Fruit fly (Drosophila melanogaster) whole organism, embryonic: ENCODE measurements around the gene CG42828.
A peak's percentile ranks its signal among the peaks of the same experiment; 100 is the strongest.

ENCODE experiments used
- Atf-2 ChIP-seq: fragments of 200-800 bp; sonication (Bioruptor generic); optimal IDR thresholded peaks from 2 replicates; lab custom pipeline; 2016; ENCODE audit warnings: missing biosample characterization, missing genetic modification characterization
- CG10267 ChIP-seq: fragments of 200-800 bp; sonication (Bioruptor generic); optimal IDR thresholded peaks from 2 replicates; lab custom pipeline; 2018; ENCODE audit warnings: missing biosample characterization, mild to moderate bottlenecking, missing genetic modification characterization, moderate library complexity
- CG11456 ChIP-seq: fragments of 200-800 bp; sonication (Bioruptor generic); IDR thresholded peaks from 3 replicates; pipeline ENCODE4 v1.3.6; 2022; ENCODE audit warnings: missing biosample characterization, missing genetic modification characterization
- CG17361 ChIP-seq: fragments of 200-800 bp; sonication (Bioruptor generic); IDR thresholded peaks from 3 replicates; pipeline ENCODE4 v1.3.6; 2022; ENCODE audit warnings: missing biosample characterization, missing genetic modification characterization
- CG1832 ChIP-seq: fragments of 200-800 bp; sonication (Bioruptor generic); optimal IDR thresholded peaks from 2 replicates; lab custom pipeline; 2017; ENCODE audit warnings: missing biosample characterization, mild to moderate bottlenecking, missing genetic modification characterization, inconsistent platforms
- CG18764 ChIP-seq: fragments of 200-800 bp; sonication (Bioruptor generic); optimal IDR thresholded peaks from 3 replicates; lab custom pipeline; 2016; ENCODE audit warnings: missing biosample characterization, missing genetic modification characterization
- CG2678 ChIP-seq: fragments of 200-800 bp; sonication (Bioruptor generic); optimal IDR thresholded peaks from 3 replicates; lab custom pipeline; 2019; ENCODE audit warnings: missing biosample characterization, mild to moderate bottlenecking, missing genetic modification characterization, moderate library complexity
- CG34224 ChIP-seq: fragments of 200-800 bp; sonication (Bioruptor generic); IDR thresholded peaks from 3 replicates; pipeline ENCODE4 v1.3.6; 2022; ENCODE audit warnings: missing biosample characterization, missing genetic modification characterization; ENCODE audit not compliant: partially characterized antibody
- CG42726 ChIP-seq: fragments of 200-800 bp; sonication (Bioruptor generic); IDR thresholded peaks from 2 replicates; pipeline ENCODE4 v1.3.6; 2022; ENCODE audit warnings: missing biosample characterization, missing genetic modification characterization; ENCODE audit not compliant: partially characterized antibody
- CG4730 ChIP-seq: fragments of 200-800 bp; sonication (Bioruptor generic); IDR thresholded peaks from 2 replicates; pipeline ENCODE4 v1.3.6; 2022; ENCODE audit warnings: missing biosample characterization, missing genetic modification characterization
- CG4854 ChIP-seq: fragments of 200-800 bp; sonication (Bioruptor generic); optimal IDR thresholded peaks from 2 replicates; lab custom pipeline; 2016; ENCODE audit warnings: missing biosample characterization, missing genetic modification characterization, inconsistent platforms
- CG5245 ChIP-seq: fragments of 200-800 bp; sonication (Bioruptor generic); optimal IDR thresholded peaks from 3 replicates; lab custom pipeline; 2016; ENCODE audit warnings: missing biosample characterization, missing genetic modification characterization
- CG6689 ChIP-seq: fragments of 200-800 bp; sonication (Bioruptor generic); IDR thresholded peaks from 2 replicates; pipeline ENCODE4 v1.3.6; 2022; ENCODE audit warnings: missing biosample characterization, missing genetic modification characterization
- CG7745 ChIP-seq: fragments of 200-800 bp; sonication (Bioruptor generic); optimal IDR thresholded peaks from 2 replicates; lab custom pipeline; 2018; ENCODE audit warnings: missing biosample characterization, mild to moderate bottlenecking, missing genetic modification characterization, moderate library complexity
- CG9215 ChIP-seq: fragments of 200-800 bp; sonication (Bioruptor generic); IDR thresholded peaks from 2 replicates; pipeline ENCODE4 v1.3.6; 2022; ENCODE audit warnings: missing biosample characterization, missing genetic modification characterization
- CG9609 ChIP-seq: fragments of 200-800 bp; sonication (Bioruptor generic); optimal IDR thresholded peaks from 3 replicates; lab custom pipeline; 2016; ENCODE audit warnings: missing biosample characterization, missing genetic modification characterization
- CHES-1-like ChIP-seq: fragments of 200-800 bp; sonication (Bioruptor generic); optimal IDR thresholded peaks from 2 replicates; lab custom pipeline; 2016; ENCODE audit warnings: missing biosample characterization, missing genetic modification characterization
- Doc3 ChIP-seq: fragments of 200-800 bp; sonication (Bioruptor generic); IDR thresholded peaks from 3 replicates; pipeline ENCODE4 v1.3.6; 2022; ENCODE audit warnings: missing biosample characterization, missing genetic modification characterization; ENCODE audit not compliant: partially characterized antibody
- Dref ChIP-seq: fragments of 200-800 bp; sonication (Bioruptor generic); IDR thresholded peaks from 2 replicates; pipeline ENCODE4 v1.3.6; 2022; ENCODE audit warnings: missing biosample characterization, missing genetic modification characterization
- ERR ChIP-seq: fragments of 200-800 bp; sonication (Bioruptor generic); optimal IDR thresholded peaks from 2 replicates; lab custom pipeline; 2016; ENCODE audit warnings: missing biosample characterization, missing genetic modification characterization
- Fer3 ChIP-seq: fragments of 200-800 bp; sonication (Bioruptor generic); optimal IDR thresholded peaks from 2 replicates; lab custom pipeline; 2018; ENCODE audit warnings: missing biosample characterization, mild to moderate bottlenecking, missing genetic modification characterization, moderate library complexity
- Gug ChIP-seq: fragments of 200-800 bp; sonication (Bioruptor generic); IDR thresholded peaks from 4 replicates; pipeline ENCODE4 v1.3.6; 2022; ENCODE audit warnings: missing biosample characterization, missing genetic modification characterization
- Meics ChIP-seq: fragments of 200-800 bp; sonication (Bioruptor generic); optimal IDR thresholded peaks from 2 replicates; lab custom pipeline; 2017; ENCODE audit warnings: missing biosample characterization, mild to moderate bottlenecking, missing genetic modification characterization
- Mes4 ChIP-seq: fragments of 200-800 bp; sonication (Bioruptor generic); optimal IDR thresholded peaks from 2 replicates; lab custom pipeline; 2016; ENCODE audit warnings: missing biosample characterization, missing genetic modification characterization
- NfI ChIP-seq: fragments of 200-800 bp; sonication (Bioruptor generic); optimal IDR thresholded peaks from 3 replicates; lab custom pipeline; 2018; ENCODE audit warnings: missing biosample characterization, mild to moderate bottlenecking, missing genetic modification characterization, moderate library complexity
- Oli ChIP-seq: fragments of 200-800 bp; sonication (Bioruptor generic); optimal IDR thresholded peaks from 2 replicates; lab custom pipeline; 2018; ENCODE audit warnings: missing biosample characterization, mild to moderate bottlenecking, missing genetic modification characterization, moderate library complexity
- Ptx1 ChIP-seq: fragments of 200-800 bp; sonication (Bioruptor generic); IDR thresholded peaks from 2 replicates; pipeline ENCODE4 v1.3.6; 2022; ENCODE audit warnings: missing biosample characterization, missing genetic modification characterization
- Rfx ChIP-seq: fragments of 200-800 bp; sonication (Bioruptor generic); IDR thresholded peaks from 2 replicates; pipeline ENCODE4 v1.3.6; 2022; ENCODE audit warnings: missing biosample characterization, missing genetic modification characterization
- Rx ChIP-seq: fragments of 200-800 bp; sonication (Bioruptor generic); IDR thresholded peaks from 2 replicates; pipeline ENCODE4 v1.3.6; 2022; ENCODE audit warnings: missing biosample characterization, missing genetic modification characterization
- Sin3A ChIP-seq: fragments of >200 bp; optimal IDR thresholded peaks from 2 replicates; lab custom pipeline; 2018
- Stat92E ChIP-seq, 3 experiments: fragments of >200 bp in 2 of 3; fragments of 200-800 bp in 1 of 3; sonication (Bioruptor generic) in 1 of 3; optimal IDR thresholded peaks; 2 replicates each; lab custom pipeline; 2017 to 2019; ENCODE audit warnings: missing biosample characterization in 3 of 3, missing genetic modification characterization in 3 of 3, mild to moderate bottlenecking in 1 of 3, moderate library complexity in 1 of 3
- Usf ChIP-seq: fragments of 200-800 bp; sonication (Bioruptor generic); optimal IDR thresholded peaks from 2 replicates; lab custom pipeline; 2017; ENCODE audit warnings: missing genotype, missing biosample characterization, missing genetic modification characterization
- al ChIP-seq: fragments of 200-800 bp; sonication (Bioruptor generic); IDR thresholded peaks from 2 replicates; pipeline ENCODE4 v1.3.6; 2022; ENCODE audit warnings: missing biosample characterization, missing genetic modification characterization
- ato ChIP-seq: fragments of 200-800 bp; sonication (Bioruptor generic); IDR thresholded peaks from 2 replicates; pipeline ENCODE4 v1.3.6; 2022; ENCODE audit warnings: missing biosample characterization, missing genetic modification characterization; ENCODE audit not compliant: partially characterized antibody
- cwo ChIP-seq: fragments of 200-800 bp; sonication (Bioruptor generic); optimal IDR thresholded peaks from 3 replicates; lab custom pipeline; 2017; ENCODE audit warnings: missing biosample characterization, missing genetic modification characterization, mild to moderate bottlenecking, moderate library complexity, missing genetic modification reagents
- esg ChIP-seq: fragments of 200-800 bp; sonication (Bioruptor generic); conservative IDR thresholded peaks from 2 replicates; pipeline ENCODE4 v1.3.6; 2022; ENCODE audit warnings: missing biosample characterization, missing genetic modification characterization
- fd102C ChIP-seq: fragments of 200-800 bp; sonication (Bioruptor generic); optimal IDR thresholded peaks from 2 replicates; lab custom pipeline; 2018; ENCODE audit warnings: missing biosample characterization, mild to moderate bottlenecking, missing genetic modification characterization, moderate library complexity
- gcm2 ChIP-seq: fragments of 200-800 bp; sonication (Bioruptor generic); optimal IDR thresholded peaks from 2 replicates; lab custom pipeline; 2016; ENCODE audit warnings: missing biosample characterization, missing genetic modification characterization
- grn ChIP-seq: fragments of 200-800 bp; sonication (Bioruptor generic); optimal IDR thresholded peaks from 3 replicates; lab custom pipeline; 2017; ENCODE audit warnings: missing biosample characterization, missing genetic modification characterization
- lov ChIP-seq, 2 experiments: fragments of 200-800 bp in 1 of 2; fragments of >200 bp in 1 of 2; sonication (Bioruptor generic) in 1 of 2; IDR thresholded peaks in 1 of 2; optimal IDR thresholded peaks in 1 of 2; 2 replicates in 1 of 2; 3 replicates in 1 of 2; pipeline versions ENCODE4 v1.3.6 to Lab custom; 2017 to 2022; ENCODE audit warnings: missing biosample characterization in 1 of 2, missing genetic modification characterization in 1 of 2
- mam ChIP-seq: fragments of 200-800 bp; sonication (Bioruptor generic); optimal IDR thresholded peaks from 3 replicates; lab custom pipeline; 2016; ENCODE audit warnings: missing biosample characterization, missing genetic modification characterization
- p53 ChIP-seq: fragments of 200-800 bp; sonication (Bioruptor generic); optimal IDR thresholded peaks from 2 replicates; lab custom pipeline; 2016; ENCODE audit warnings: missing biosample characterization, missing genetic modification characterization
- salm ChIP-seq: fragments of 200-800 bp; sonication (Bioruptor generic); optimal IDR thresholded peaks from 2 replicates; lab custom pipeline; 2018; ENCODE audit warnings: missing biosample characterization, mild to moderate bottlenecking, missing genetic modification characterization
- sna ChIP-seq: fragments of 200-800 bp; sonication (Bioruptor generic); IDR thresholded peaks from 2 replicates; pipeline ENCODE4 v1.3.6; 2022; ENCODE audit warnings: missing biosample characterization, missing genetic modification characterization; ENCODE audit not compliant: partially characterized antibody
- sqz ChIP-seq: fragments of 200-800 bp; sonication (Bioruptor generic); optimal IDR thresholded peaks from 3 replicates; lab custom pipeline; 2018; ENCODE audit warnings: missing biosample characterization, mild to moderate bottlenecking, missing genetic modification characterization
- stwl ChIP-seq: fragments of 200-800 bp; sonication (Bioruptor generic); optimal IDR thresholded peaks from 3 replicates; lab custom pipeline; 2018; ENCODE audit warnings: missing biosample characterization, mild to moderate bottlenecking, missing genetic modification characterization, moderate library complexity
- tio ChIP-seq: fragments of 200-800 bp; sonication (Bioruptor generic); optimal IDR thresholded peaks from 2 replicates; lab custom pipeline; 2017; ENCODE audit warnings: missing biosample characterization, missing genetic modification characterization, inconsistent platforms

The CG42828 gene

dm6 chr3R:23355829-23356738, 17.4 kb upstream of the CG42828 start, which contains the start of the genes ATPsynCF6 and Sec13 (continued):
- TF ChIP-seq CG4730 (GFP tag; lab: Robert Waterston, UW) (peak; percentile 22; the same call in 1 of the 2 replicates), Oli (tag; lab: Kevin White, UChicago) (peak; percentile 24), ERR (no peak), Doc3 (GFP tag; lab: Robert Waterston, UW) (peak; percentile 83), CG7745 (no peak), Stat92E (GFP tag; optimal IDR thresholded peaks at IDR 0.05; lab: Kevin White, UChicago) (no peak), Meics (GFP tag; lab: Kevin White, UChicago) (peak; percentile 63), sna (peak; percentile 91), Rx (GFP tag; lab: Robert Waterston, UW) (no peak), ato (GFP tag; lab: Robert Waterston, UW) (peak; percentile 94), CG6689 (peak; percentile 48), lov (optimal IDR thresholded peaks at IDR 0.05; lab: Kevin White, UChicago) (no peak), lov (GFP tag; IDR thresholded peaks at IDR 0.05; lab: Robert Waterston, UW) (0 out of 3 replicates have a peak, but pooled peaks have one; percentile 9), CG4854 (GFP tag; lab: Kevin White, UChicago) (peak; percentile 26), Gug (GFP tag; lab: Robert Waterston, UW) (peak; percentile 37; the same call in 1 of the 4 replicates), CG42726 (peak; percentile 93), Dref (GFP tag; lab: Robert Waterston, UW) (peak; percentile 32; the same call in 1 of the 2 replicates), stwl (tag; lab: Kevin White, UChicago) (peak; percentile 73), Mes4 (GFP tag; lab: Kevin White, UChicago) (no peak), CG9215 (GFP tag; lab: Robert Waterston, UW) (peak; percentile 57), mam (GFP tag; lab: Kevin White, UChicago) (peak; percentile 39), CG11456 (GFP tag; lab: Robert Waterston, UW) (peak; percentile 75), Sin3A (peak; percentile 16), CG10267 (tag; lab: Kevin White, UChicago) (peak; percentile 56), CG9609 (GFP tag; lab: Kevin White, UChicago) (no peak), CG17361 (GFP tag; lab: Robert Waterston, UW) (0 out of 3 replicates have a peak, but pooled peaks have one; percentile 52), gcm2 (GFP tag; lab: Kevin White, UChicago) (no peak), p53 (no peak), Fer3 (peak; percentile 60), cwo (GFP tag; lab: Kevin White, UChicago) (peak; percentile 33), Ptx1 (GFP tag; lab: Robert Waterston, UW) (peak; percentile 66), sqz (GFP tag; lab: Kevin White, UChicago) (peak; percentile 58), Atf-2 (GFP tag; lab: Kevin White, UChicago) (no peak), CG18764 (GFP tag; lab: Kevin White, UChicago) (peak; percentile 43), al (GFP tag; lab: Robert Waterston, UW) (peak; percentile 42; the same call in 1 of the 2 replicates), tio (GFP tag; lab: Kevin White, UChicago) (no peak), NfI (GFP tag; lab: Kevin White, UChicago) (peak; percentile 18), CG5245 (no peak), salm (tag; lab: Kevin White, UChicago) (no peak), CG1832 (no peak), Rfx (peak; percentile 78), CG2678 (tag; lab: Kevin White, UChicago) (peak; percentile 75), CHES-1-like (no peak), CG34224 (peak; percentile 82), fd102C (GFP tag; lab: Kevin White, UChicago) (no peak), Usf (no peak), grn (GFP tag; lab: Kevin White, UChicago) (no peak), esg (peak; percentile 62; the same call in 1 of the 2 replicates)
